Fruit fly (Drosophila melanogaster) whole organism, embryonic: ENCODE data around the gene G6P.

Source experiments
- CG10267 ChIP-seq: fragments of 200-800 bp; sonication (Bioruptor generic); optimal IDR thresholded peaks from 2 replicates; lab custom pipeline; 2018; ENCODE audit warnings: missing biosample characterization, mild to moderate bottlenecking, missing genetic modification characterization, moderate library complexity
- CG10431 ChIP-seq: fragments of 200-800 bp; sonication (Bioruptor generic); optimal IDR thresholded peaks from 3 replicates; lab custom pipeline; 2018; ENCODE audit warnings: missing biosample characterization, mild to moderate bottlenecking, missing genetic modification characterization
- CG10543 ChIP-seq: fragments of 200-800 bp; sonication (Bioruptor generic); optimal IDR thresholded peaks from 3 replicates; lab custom pipeline; 2017; ENCODE audit warnings: missing biosample characterization, mild to moderate bottlenecking, missing genetic modification characterization, moderate library complexity
- CG11085 ChIP-seq: fragments of 200-800 bp; sonication (Bioruptor generic); IDR thresholded peaks from 2 replicates; pipeline ENCODE4 v1.3.6; 2022; ENCODE audit warnings: missing biosample characterization, missing genetic modification characterization
- CG11398 ChIP-seq: fragments of 200-800 bp; sonication (Bioruptor generic); optimal IDR thresholded peaks from 2 replicates; lab custom pipeline; 2016; ENCODE audit warnings: missing biosample characterization, missing genetic modification characterization
- CG11456 ChIP-seq: fragments of 200-800 bp; sonication (Bioruptor generic); IDR thresholded peaks from 3 replicates; pipeline ENCODE4 v1.3.6; 2022; ENCODE audit warnings: missing biosample characterization, missing genetic modification characterization
- CG11504 ChIP-seq: fragments of 200-800 bp; sonication (Bioruptor generic); optimal IDR thresholded peaks from 3 replicates; lab custom pipeline; 2019; ENCODE audit warnings: missing biosample characterization, mild to moderate bottlenecking, missing genetic modification characterization, moderate library complexity
- CG14050 ChIP-seq: fragments of 200-800 bp; sonication (Bioruptor generic); IDR thresholded peaks from 3 replicates; pipeline ENCODE4 v1.3.6; 2022; ENCODE audit warnings: missing biosample characterization, missing genetic modification characterization
- CG14860 ChIP-seq: fragments of 200-800 bp; sonication (Bioruptor generic); IDR thresholded peaks from 3 replicates; pipeline ENCODE4 v1.3.6; 2022; ENCODE audit warnings: missing biosample characterization, missing genetic modification characterization; ENCODE audit not compliant: partially characterized antibody
- CG15601 ChIP-seq: fragments of 200-800 bp; sonication (Bioruptor generic); optimal IDR thresholded peaks from 3 replicates; lab custom pipeline; 2019; ENCODE audit warnings: missing biosample characterization, mild to moderate bottlenecking, missing genetic modification characterization, moderate library complexity
- CG18599 ChIP-seq: fragments of 200-800 bp; sonication (Bioruptor generic); optimal IDR thresholded peaks from 3 replicates; lab custom pipeline; 2017; ENCODE audit warnings: missing biosample characterization, missing genetic modification characterization, mild to moderate bottlenecking, moderate library complexity, missing genetic modification reagents
- CG18619 ChIP-seq: fragments of 200-800 bp; sonication (Bioruptor generic); optimal IDR thresholded peaks from 3 replicates; lab custom pipeline; 2017; ENCODE audit warnings: missing biosample characterization, mild to moderate bottlenecking, missing genetic modification characterization
- CG2120 ChIP-seq: fragments of 200-800 bp; sonication (Bioruptor generic); optimal IDR thresholded peaks from 3 replicates; lab custom pipeline; 2016; ENCODE audit warnings: missing biosample characterization, missing genetic modification characterization
- CG3407 ChIP-seq: fragments of 200-800 bp; sonication (Bioruptor generic); optimal IDR thresholded peaks from 2 replicates; lab custom pipeline; 2018; ENCODE audit warnings: missing biosample characterization, mild to moderate bottlenecking, missing genetic modification characterization
- CG8924 ChIP-seq: fragments of 200-800 bp; optimal IDR thresholded peaks from 3 replicates; lab custom pipeline; 2019; ENCODE audit warnings: missing biosample characterization, mild to moderate bottlenecking, missing genetic modification characterization, moderate library complexity
- CG8944 ChIP-seq: fragments of 200-800 bp; sonication (Bioruptor generic); optimal IDR thresholded peaks from 3 replicates; lab custom pipeline; 2016; ENCODE audit warnings: missing biosample characterization, missing genetic modification characterization
- Chrac-16 ChIP-seq: fragments of 200-800 bp; sonication (Bioruptor generic); optimal IDR thresholded peaks from 3 replicates; lab custom pipeline; 2016; ENCODE audit warnings: missing biosample characterization, missing genetic modification characterization
- D19A ChIP-seq: fragments of 200-800 bp; optimal IDR thresholded peaks from 3 replicates; lab custom pipeline; 2019; ENCODE audit warnings: missing biosample characterization, mild to moderate bottlenecking, missing genetic modification characterization, moderate library complexity
- Dref ChIP-seq: fragments of 200-800 bp; sonication (Bioruptor generic); IDR thresholded peaks from 2 replicates; pipeline ENCODE4 v1.3.6; 2022; ENCODE audit warnings: missing biosample characterization, missing genetic modification characterization
- Ets97D ChIP-seq: fragments of 200-800 bp; sonication (Bioruptor generic); optimal IDR thresholded peaks from 3 replicates; lab custom pipeline; 2016; ENCODE audit warnings: missing biosample characterization, missing genetic modification characterization
- HLHmδ ChIP-seq: fragments of 200-800 bp; sonication (Bioruptor generic); optimal IDR thresholded peaks from 2 replicates; lab custom pipeline; 2018; ENCODE audit warnings: missing biosample characterization, mild to moderate bottlenecking, missing genetic modification characterization, moderate library complexity
- Hr51 ChIP-seq, 2 experiments: fragments of 200-800 bp; sonication (Bioruptor generic); optimal IDR thresholded peaks; 2 replicates in 1 of 2; 3 replicates in 1 of 2; lab custom pipeline; 2016 to 2018; ENCODE audit warnings: missing biosample characterization in 2 of 2, missing genetic modification characterization in 2 of 2, mild to moderate bottlenecking in 1 of 2, moderate library complexity in 1 of 2
- Med ChIP-seq: fragments of 200-800 bp; sonication (Bioruptor generic); peaks from one replicate; lab custom pipeline; 2016; ENCODE audit warnings: missing biosample characterization, missing genetic modification characterization, mild to moderate bottlenecking, inconsistent platforms, moderate library complexity
- Myb ChIP-seq: fragments of 200-800 bp; sonication (Bioruptor generic); optimal IDR thresholded peaks from 2 replicates; lab custom pipeline; 2016; ENCODE audit warnings: missing biosample characterization, missing genetic modification characterization
- Oaz ChIP-seq: fragments of 200-800 bp; sonication (Bioruptor generic); IDR thresholded peaks from 2 replicates; pipeline ENCODE4 v1.3.6; 2022; ENCODE audit warnings: missing biosample characterization, missing genetic modification characterization
- Oli ChIP-seq: fragments of 200-800 bp; sonication (Bioruptor generic); optimal IDR thresholded peaks from 2 replicates; lab custom pipeline; 2018; ENCODE audit warnings: missing biosample characterization, mild to moderate bottlenecking, missing genetic modification characterization, moderate library complexity
- Sox102F ChIP-seq: fragments of 200-800 bp; sonication (Bioruptor generic); optimal IDR thresholded peaks from 2 replicates; lab custom pipeline; 2018; ENCODE audit warnings: missing biosample characterization, mild to moderate bottlenecking, missing genetic modification characterization, moderate library complexity
- chinmo ChIP-seq: fragments of 200-800 bp; sonication (Bioruptor generic); IDR thresholded peaks from 4 replicates; pipeline ENCODE4 v1.3.6; 2022; ENCODE audit warnings: missing biosample characterization, missing genetic modification characterization; ENCODE audit not compliant: partially characterized antibody
- fd102C ChIP-seq: fragments of 200-800 bp; sonication (Bioruptor generic); optimal IDR thresholded peaks from 2 replicates; lab custom pipeline; 2018; ENCODE audit warnings: missing biosample characterization, mild to moderate bottlenecking, missing genetic modification characterization, moderate library complexity
- ftz-f1 ChIP-seq: fragments of 200-800 bp; sonication (Bioruptor generic); optimal IDR thresholded peaks from 2 replicates; lab custom pipeline; 2016; ENCODE audit warnings: missing biosample characterization, missing genetic modification characterization
- gfzf ChIP-seq: fragments of 200-800 bp; sonication (Bioruptor generic); optimal IDR thresholded peaks from 2 replicates; lab custom pipeline; 2016; ENCODE audit warnings: missing biosample characterization, mild to moderate bottlenecking, missing genetic modification characterization, moderate library complexity
- hb ChIP-seq: fragments of 200-800 bp; sonication (Bioruptor generic); IDR thresholded peaks from 3 replicates; pipeline ENCODE4 v1.3.6; 2022; ENCODE audit warnings: missing biosample characterization, missing genetic modification characterization; ENCODE audit not compliant: partially characterized antibody
- her ChIP-seq: fragments of 200-800 bp; sonication (Bioruptor generic); optimal IDR thresholded peaks from 2 replicates; lab custom pipeline; 2016; ENCODE audit warnings: missing biosample characterization, missing genetic modification characterization
- kni ChIP-seq: fragments of 200-800 bp; sonication (Bioruptor generic); optimal IDR thresholded peaks from 3 replicates; lab custom pipeline; 2017; ENCODE audit warnings: mild to moderate bottlenecking, missing biosample characterization, missing genetic modification reagents, missing genetic modification characterization
- maf-S ChIP-seq: fragments of 200-800 bp; sonication (Bioruptor generic); optimal IDR thresholded peaks from 2 replicates; lab custom pipeline; 2016; ENCODE audit warnings: missing biosample characterization, missing genetic modification characterization
- mld ChIP-seq: fragments of 200-800 bp; sonication (Bioruptor generic); IDR thresholded peaks from 3 replicates; pipeline ENCODE4 v1.3.6; 2022; ENCODE audit warnings: missing biosample characterization, missing genetic modification characterization; ENCODE audit not compliant: partially characterized antibody
- ranshi ChIP-seq: fragments of 200-800 bp; sonication (Bioruptor generic); IDR thresholded peaks from 2 replicates; pipeline ENCODE4 v1.3.6; 2022; ENCODE audit warnings: missing biosample characterization, missing genetic modification characterization
- repo ChIP-seq: fragments of 200-800 bp; sonication (Bioruptor generic); optimal IDR thresholded peaks from 2 replicates; lab custom pipeline; 2016; ENCODE audit warnings: missing biosample characterization, missing genetic modification characterization
- row ChIP-seq: fragments of 200-800 bp; sonication (Bioruptor generic); IDR thresholded peaks from 3 replicates; pipeline ENCODE4 v1.3.6; 2022; ENCODE audit warnings: missing biosample characterization, missing genetic modification characterization
- sd ChIP-seq: fragments of 200-800 bp; sonication (Bioruptor generic); optimal IDR thresholded peaks from 3 replicates; lab custom pipeline; 2018; ENCODE audit warnings: missing biosample characterization, mild to moderate bottlenecking, missing genetic modification characterization, moderate library complexity
- sens-2 ChIP-seq: fragments of 200-800 bp; sonication (Bioruptor generic); IDR thresholded peaks from 2 replicates; pipeline ENCODE4 v1.3.6; 2022; ENCODE audit warnings: missing biosample characterization, missing genetic modification characterization
- sqz ChIP-seq: fragments of 200-800 bp; sonication (Bioruptor generic); optimal IDR thresholded peaks from 3 replicates; lab custom pipeline; 2018; ENCODE audit warnings: missing biosample characterization, mild to moderate bottlenecking, missing genetic modification characterization
- stwl ChIP-seq: fragments of 200-800 bp; sonication (Bioruptor generic); optimal IDR thresholded peaks from 3 replicates; lab custom pipeline; 2018; ENCODE audit warnings: missing biosample characterization, mild to moderate bottlenecking, missing genetic modification characterization, moderate library complexity
- usp ChIP-seq: fragments of >200 bp; optimal IDR thresholded peaks from 2 replicates; lab custom pipeline; 2017; ENCODE audit warnings: missing biosample characterization, missing genetic modification characterization
- vvl ChIP-seq: fragments of 200-800 bp; sonication (Bioruptor generic); IDR thresholded peaks from 2 replicates; pipeline ENCODE4 v1.3.6; 2022; ENCODE audit warnings: missing biosample characterization, missing genetic modification characterization
- z ChIP-seq: fragments of 200-800 bp; sonication (Bioruptor generic); IDR thresholded peaks from 3 replicates; pipeline ENCODE4 v1.3.6; 2022; ENCODE audit warnings: missing biosample characterization, missing genetic modification characterization

G6P gene

DNA sequence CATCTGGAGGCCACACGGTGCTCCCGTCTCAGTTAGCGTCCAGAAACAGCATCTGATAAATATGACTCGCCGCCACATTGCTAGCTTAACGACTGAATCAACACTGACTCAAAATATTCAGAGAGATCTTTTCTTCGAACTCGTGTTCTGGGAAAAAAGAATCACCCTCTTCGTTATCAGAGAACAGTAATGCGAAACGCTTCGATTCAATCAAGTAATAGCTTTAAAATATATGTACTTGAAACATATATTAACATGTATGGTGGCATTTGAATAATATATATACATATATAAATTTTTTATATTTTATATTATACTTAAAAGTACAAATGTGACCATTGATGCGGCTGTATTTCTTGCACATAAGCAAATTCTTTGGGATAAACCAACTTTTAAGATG lies 30.1 kb upstream of the G6P start, which contains the start of gene CG18557 (continued):
- no peak for TF ChIP-seq ftz-f1
- no peak for TF ChIP-seq usp
- no peak for TF ChIP-seq CG10431 (GFP tag; lab: Kevin White, UChicago)
- TF ChIP-seq CG11398 (GFP tag; lab: Kevin White, UChicago) = no peak
- TF ChIP-seq Oli = no peak

DNA sequence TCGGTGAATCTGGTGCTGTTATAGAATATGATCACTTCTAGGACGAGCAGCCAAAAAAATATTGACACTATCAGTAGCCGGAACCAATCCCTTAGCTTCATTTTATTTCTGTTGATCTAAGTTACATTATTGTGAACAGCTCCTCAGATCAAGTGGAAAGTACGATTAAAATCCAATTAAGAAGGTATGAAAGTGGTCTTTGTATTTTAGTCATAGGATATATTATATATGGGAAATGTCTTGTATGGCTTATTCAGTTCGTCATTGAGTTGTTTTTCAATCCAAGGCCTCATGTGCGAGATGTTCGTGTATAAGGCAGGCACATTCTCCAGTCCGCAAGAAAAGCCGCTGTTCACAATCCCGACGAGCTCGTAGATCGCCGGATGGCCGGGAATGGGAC lies 28.9 kb upstream of the G6P start, which contains the start of gene CG18558:
TSS of gene CG18558 (minus strand) at position 101 of the 400 bp plus-strand sequence.
- TF ChIP-seq Myb (GFP tag; lab: Kevin White, UChicago) (no peak), Chrac-16 (GFP tag; lab: Kevin White, UChicago) (no peak), Ets97D (GFP tag; lab: Kevin White, UChicago) (no peak), CG11456 (GFP tag; lab: Robert Waterston, UW) (no peak), CG3407 (GFP tag; lab: Kevin White, UChicago) (no peak), CG14050 (GFP tag; lab: Robert Waterston, UW) (no peak), repo (GFP tag; lab: Kevin White, UChicago) (no peak), hb (GFP tag; lab: Robert Waterston, UW) (no peak), CG15601 (tag; lab: Kevin White, UChicago) (no peak), stwl (no peak)

dm6 chr2L:2840311-2840710 lies 24.8 kb upstream of the G6P start:
- TF ChIP-seq D19A = no peak
- no peak for TF ChIP-seq CG8944 (GFP tag; lab: Kevin White, UChicago)
- no peak for TF ChIP-seq Dref (GFP tag; lab: Robert Waterston, UW)
- peak; percentile 87 for TF ChIP-seq z (GFP tag; lab: Robert Waterston, UW)
- peak; percentile 81; the same call in 1 of the 4 replicates for TF ChIP-seq chinmo (GFP tag; lab: Robert Waterston, UW)
- peak; percentile 60 for TF ChIP-seq vvl (GFP tag; lab: Robert Waterston, UW)
- TF ChIP-seq HLHmδ = no peak
- TF ChIP-seq her (GFP tag; lab: Kevin White, UChicago) = no peak
- TF ChIP-seq fd102C (GFP tag; lab: Kevin White, UChicago) = no peak
- no peak for TF ChIP-seq Oaz
- no peak for TF ChIP-seq CG11085
- no peak for TF ChIP-seq sens-2 (GFP tag; lab: Robert Waterston, UW)
- peak; percentile 93 for TF ChIP-seq sd
- peak; percentile 28 for TF ChIP-seq Med
- TF ChIP-seq CG18619 (GFP tag; lab: Kevin White, UChicago) = no peak

- no peak for TF ChIP-seq mld (GFP tag; lab: Robert Waterston, UW)
- peak; percentile 17 for TF ChIP-seq sqz (GFP tag; lab: Kevin White, UChicago)
- no peak for TF ChIP-seq Hr51 (GFP tag; optimal IDR thresholded peaks at IDR 0.05; lab: Kevin White, UChicago)
- no peak for TF ChIP-seq CG10267 (tag; lab: Kevin White, UChicago)
- peak; percentile 56 for TF ChIP-seq CG10543
- TF ChIP-seq CG14860 (GFP tag; lab: Robert Waterston, UW) = no peak
- TF ChIP-seq CG8924 = no peak
- TF ChIP-seq kni = peak; percentile 33
- peak; percentile 94 for TF ChIP-seq CG11504 (tag; lab: Kevin White, UChicago)
- TF ChIP-seq ranshi (GFP tag; lab: Robert Waterston, UW) = 0 out of 2 replicates have a peak, but pooled peaks have one; percentile 21
- TF ChIP-seq maf-S (GFP tag; lab: Kevin White, UChicago) = no peak
- TF ChIP-seq CG18599 (GFP tag; lab: Kevin White, UChicago) = no peak
- TF ChIP-seq Sox102F (GFP tag; lab: Kevin White, UChicago) = no peak
- 0 out of 3 replicates have a peak, but pooled peaks have one; percentile 24 for TF ChIP-seq row (GFP tag; lab: Robert Waterston, UW)
- TF ChIP-seq gfzf (GFP tag; lab: Kevin White, UChicago) = peak; percentile 31
- TF ChIP-seq CG2120 = no peak
- TF ChIP-seq stwl = no peak
- TF ChIP-seq, all 482 proteins: peak for 7
Observed at dm6 chr2L:2839850-2840249, 24.3 kb upstream of the G6P start, which contains the start of gene CG2975. CG2975 (plus strand) TSS chr2L:2840124.
